Fruit fly (Drosophila melanogaster) whole organism, embryonic: Measurements from ENCODE around the gene CG6231.

Experiments used
- Antp ChIP-seq: fragments of 200-800 bp; sonication (Bioruptor generic); optimal IDR thresholded peaks from 3 replicates; lab custom pipeline; 2016; ENCODE audit warnings: missing biosample characterization, missing genetic modification characterization
- Awh ChIP-seq: fragments of 200-800 bp; sonication (Bioruptor generic); IDR thresholded peaks from 2 replicates; pipeline ENCODE4, ENCODE4 v1.3.6; 2022; ENCODE audit warnings: missing biosample characterization, missing genetic modification characterization
- CG10979 ChIP-seq: fragments of 200-800 bp; sonication (Bioruptor generic); optimal IDR thresholded peaks from 2 replicates; lab custom pipeline; 2018; ENCODE audit warnings: missing biosample characterization, mild to moderate bottlenecking, missing genetic modification characterization, moderate library complexity
- CG12219 ChIP-seq: fragments of 200-800 bp; sonication (Bioruptor generic); optimal IDR thresholded peaks from 3 replicates; lab custom pipeline; 2018; ENCODE audit warnings: missing biosample characterization, mild to moderate bottlenecking, missing genetic modification characterization
- CG1529 ChIP-seq: fragments of 200-800 bp; sonication (Bioruptor generic); optimal IDR thresholded peaks from 3 replicates; lab custom pipeline; 2018; ENCODE audit warnings: missing biosample characterization, missing genetic modification characterization
- CG1603 ChIP-seq: fragments of 200-800 bp; sonication (Bioruptor generic); optimal IDR thresholded peaks from 2 replicates; lab custom pipeline; 2019; ENCODE audit warnings: missing biosample characterization, mild to moderate bottlenecking, missing genetic modification characterization, moderate library complexity
- CG18599 ChIP-seq: fragments of 200-800 bp; sonication (Bioruptor generic); optimal IDR thresholded peaks from 3 replicates; lab custom pipeline; 2017; ENCODE audit warnings: missing biosample characterization, missing genetic modification characterization, mild to moderate bottlenecking, moderate library complexity, missing genetic modification reagents
- CG34422 ChIP-seq: fragments of 200-800 bp; sonication (Bioruptor generic); IDR thresholded peaks from 3 replicates; pipeline ENCODE4 v1.3.6; 2022; ENCODE audit warnings: missing biosample characterization, missing genetic modification characterization
- CG6813 ChIP-seq: fragments of 200-800 bp; sonication (Bioruptor generic); optimal IDR thresholded peaks from 2 replicates; lab custom pipeline; 2017; ENCODE audit warnings: missing biosample characterization, missing genetic modification characterization, mild to moderate bottlenecking, moderate library complexity, missing genetic modification reagents
- CG7556 ChIP-seq: fragments of 200-800 bp; sonication (Bioruptor generic); optimal IDR thresholded peaks from 2 replicates; lab custom pipeline; 2017; ENCODE audit warnings: missing biosample characterization, mild to moderate bottlenecking, missing genetic modification characterization
- CG7928 ChIP-seq: fragments of 200-800 bp; sonication (Bioruptor generic); optimal IDR thresholded peaks from 2 replicates; lab custom pipeline; 2017; ENCODE audit warnings: missing biosample characterization, mild to moderate bottlenecking, missing genetic modification characterization
- CG7963 ChIP-seq: fragments of 200-800 bp; sonication (Bioruptor generic); IDR thresholded peaks from 3 replicates; pipeline ENCODE4 v1.3.6; 2022; ENCODE audit warnings: missing biosample characterization, missing genetic modification characterization; ENCODE audit not compliant: partially characterized antibody
- CHES-1-like ChIP-seq: fragments of 200-800 bp; sonication (Bioruptor generic); optimal IDR thresholded peaks from 2 replicates; lab custom pipeline; 2016; ENCODE audit warnings: missing biosample characterization, missing genetic modification characterization
- D19B ChIP-seq: fragments of 200-800 bp; sonication (Bioruptor generic); optimal IDR thresholded peaks from 2 replicates; lab custom pipeline; 2017; ENCODE audit warnings: missing biosample characterization, mild to moderate bottlenecking, missing genetic modification characterization
- Eip74EF ChIP-seq, 2 experiments: fragments of 200-800 bp in 1 of 2; fragments of >200 bp in 1 of 2; sonication (Bioruptor generic) in 1 of 2; optimal IDR thresholded peaks; 2 replicates each; lab custom pipeline; 2017 to 2019; ENCODE audit warnings: missing biosample characterization in 2 of 2, missing genetic modification characterization in 2 of 2, mild to moderate bottlenecking in 1 of 2, moderate library complexity in 1 of 2
- Elba2 ChIP-seq: fragments of 200-800 bp; sonication (Bioruptor generic); optimal IDR thresholded peaks from 3 replicates; lab custom pipeline; 2016; ENCODE audit warnings: missing biosample characterization, missing genetic modification characterization
- HLHmδ ChIP-seq: fragments of 200-800 bp; sonication (Bioruptor generic); optimal IDR thresholded peaks from 2 replicates; lab custom pipeline; 2018; ENCODE audit warnings: missing biosample characterization, mild to moderate bottlenecking, missing genetic modification characterization, moderate library complexity
- Hr51 ChIP-seq, 2 experiments: fragments of 200-800 bp; sonication (Bioruptor generic); optimal IDR thresholded peaks; 2 replicates in 1 of 2; 3 replicates in 1 of 2; lab custom pipeline; 2016 to 2018; ENCODE audit warnings: missing biosample characterization in 2 of 2, missing genetic modification characterization in 2 of 2, mild to moderate bottlenecking in 1 of 2, moderate library complexity in 1 of 2
- Neu2 ChIP-seq: fragments of 200-800 bp; sonication (Bioruptor generic); optimal IDR thresholded peaks from 3 replicates; lab custom pipeline; 2016; ENCODE audit warnings: missing biosample characterization, missing genetic modification characterization, borderline replicate concordance
- Nf-YA ChIP-seq: fragments of 200-800 bp; sonication (Bioruptor generic); IDR thresholded peaks from 2 replicates; pipeline ENCODE4 v1.3.6; 2022; ENCODE audit warnings: missing biosample characterization, missing genetic modification characterization
- NfI ChIP-seq: fragments of 200-800 bp; sonication (Bioruptor generic); optimal IDR thresholded peaks from 3 replicates; lab custom pipeline; 2018; ENCODE audit warnings: missing biosample characterization, mild to moderate bottlenecking, missing genetic modification characterization, moderate library complexity
- Oaz ChIP-seq: fragments of 200-800 bp; sonication (Bioruptor generic); IDR thresholded peaks from 2 replicates; pipeline ENCODE4 v1.3.6; 2022; ENCODE audit warnings: missing biosample characterization, missing genetic modification characterization
- Pdp1 ChIP-seq, 2 experiments: fragments of 200-800 bp; sonication (Bioruptor generic); optimal IDR thresholded peaks; 3 replicates each; lab custom pipeline; 2016; ENCODE audit warnings: missing biosample characterization in 2 of 2, missing genetic modification characterization in 2 of 2, mild to moderate bottlenecking in 1 of 2, moderate library complexity in 1 of 2
- Ravus ChIP-seq: fragments of 200-800 bp; sonication (Bioruptor generic); IDR thresholded peaks from 2 replicates; pipeline ENCODE4 v1.3.6; 2022; ENCODE audit warnings: missing biosample characterization, missing genetic modification characterization
- Side ChIP-seq: fragments of 200-800 bp; sonication (Bioruptor generic); optimal IDR thresholded peaks from 2 replicates; lab custom pipeline; 2016; ENCODE audit warnings: missing biosample characterization, missing genetic modification characterization
- Stat92E ChIP-seq, 3 experiments: fragments of >200 bp in 2 of 3; fragments of 200-800 bp in 1 of 3; sonication (Bioruptor generic) in 1 of 3; optimal IDR thresholded peaks; 2 replicates each; lab custom pipeline; 2017 to 2019; ENCODE audit warnings: missing biosample characterization in 3 of 3, missing genetic modification characterization in 3 of 3, mild to moderate bottlenecking in 1 of 3, moderate library complexity in 1 of 3
- abd-A ChIP-seq: fragments of 200-800 bp; sonication (Bioruptor generic); optimal IDR thresholded peaks from 3 replicates; lab custom pipeline; 2019; ENCODE audit warnings: missing biosample characterization, mild to moderate bottlenecking, missing genetic modification characterization, moderate library complexity
- ase ChIP-seq: fragments of 200-800 bp; sonication (Bioruptor generic); IDR thresholded peaks from 3 replicates; pipeline ENCODE4 v1.3.6; 2022; ENCODE audit warnings: missing biosample characterization, missing genetic modification characterization
- ash1 ChIP-seq: fragments of 200-800 bp; sonication (Bioruptor generic); optimal IDR thresholded peaks from 2 replicates; lab custom pipeline; 2018; ENCODE audit warnings: missing biosample characterization, mild to moderate bottlenecking, missing genetic modification characterization
- bowl ChIP-seq: fragments of 200-800 bp; sonication (Bioruptor generic); IDR thresholded peaks from 2 replicates; pipeline ENCODE4 v1.3.6; 2022; ENCODE audit warnings: missing biosample characterization, missing genetic modification characterization
- crp ChIP-seq, 2 experiments: fragments of 200-800 bp; sonication (Bioruptor generic); optimal IDR thresholded peaks; 2 replicates in 1 of 2; 3 replicates in 1 of 2; lab custom pipeline; 2017; ENCODE audit warnings: missing biosample characterization in 2 of 2, missing genetic modification characterization in 2 of 2, mild to moderate bottlenecking in 1 of 2, moderate library complexity in 1 of 2
- dm ChIP-seq: fragments of 200-800 bp; sonication (Bioruptor generic); optimal IDR thresholded peaks from 3 replicates; lab custom pipeline; 2016; ENCODE audit warnings: missing biosample characterization, missing genetic modification characterization
- grn ChIP-seq: fragments of 200-800 bp; sonication (Bioruptor generic); optimal IDR thresholded peaks from 3 replicates; lab custom pipeline; 2017; ENCODE audit warnings: missing biosample characterization, missing genetic modification characterization
- her ChIP-seq: fragments of 200-800 bp; sonication (Bioruptor generic); optimal IDR thresholded peaks from 2 replicates; lab custom pipeline; 2016; ENCODE audit warnings: missing biosample characterization, missing genetic modification characterization
- jumu ChIP-seq: fragments of 200-800 bp; sonication (Bioruptor generic); optimal IDR thresholded peaks from 3 replicates; lab custom pipeline; 2016; ENCODE audit warnings: missing biosample characterization, missing genetic modification characterization
- knrl ChIP-seq: fragments of 200-800 bp; sonication (Bioruptor generic); IDR thresholded peaks from 3 replicates; pipeline ENCODE4 v1.3.6; 2022; ENCODE audit warnings: missing biosample characterization, missing genetic modification characterization; ENCODE audit not compliant: partially characterized antibody
- lab ChIP-seq: fragments of 200-800 bp; sonication (Bioruptor generic); optimal IDR thresholded peaks from 3 replicates; lab custom pipeline; 2017; ENCODE audit warnings: missing biosample characterization, missing genetic modification characterization, mild to moderate bottlenecking, moderate library complexity, missing genetic modification reagents
- lilli ChIP-seq: fragments of 200-800 bp; sonication (Bioruptor generic); optimal IDR thresholded peaks from 3 replicates; lab custom pipeline; 2016; ENCODE audit warnings: missing biosample characterization, missing genetic modification characterization
- lov ChIP-seq, 2 experiments: fragments of 200-800 bp in 1 of 2; fragments of >200 bp in 1 of 2; sonication (Bioruptor generic) in 1 of 2; IDR thresholded peaks in 1 of 2; optimal IDR thresholded peaks in 1 of 2; 2 replicates in 1 of 2; 3 replicates in 1 of 2; pipeline versions ENCODE4 v1.3.6 to Lab custom; 2017 to 2022; ENCODE audit warnings: missing biosample characterization in 1 of 2, missing genetic modification characterization in 1 of 2
- nerfin-1 ChIP-seq: fragments of 200-800 bp; sonication (Bioruptor generic); optimal IDR thresholded peaks from 3 replicates; lab custom pipeline; 2019; ENCODE audit warnings: missing biosample characterization, mild to moderate bottlenecking, missing genetic modification characterization, moderate library complexity
- otp ChIP-seq: fragments of 200-800 bp; sonication (Bioruptor generic); IDR thresholded peaks from 3 replicates; pipeline ENCODE4, ENCODE4 v1.3.6; 2022; ENCODE audit warnings: missing biosample characterization, missing genetic modification characterization
- pb ChIP-seq: fragments of 200-800 bp; sonication (Bioruptor generic); optimal IDR thresholded peaks from 3 replicates; lab custom pipeline; 2016; ENCODE audit warnings: missing biosample characterization, missing genetic modification characterization
- pita ChIP-seq: fragments of 200-800 bp; sonication (Bioruptor generic); optimal IDR thresholded peaks from 2 replicates; lab custom pipeline; 2017; ENCODE audit warnings: missing biosample characterization, mild to moderate bottlenecking, missing genetic modification characterization
- psq ChIP-seq: fragments of 200-800 bp; sonication (Bioruptor generic); optimal IDR thresholded peaks from 2 replicates; lab custom pipeline; 2017; ENCODE audit warnings: missing biosample characterization, missing genetic modification characterization
- row ChIP-seq: fragments of 200-800 bp; sonication (Bioruptor generic); IDR thresholded peaks from 3 replicates; pipeline ENCODE4 v1.3.6; 2022; ENCODE audit warnings: missing biosample characterization, missing genetic modification characterization
- ssp ChIP-seq: fragments of 200-800 bp; sonication (Bioruptor generic); IDR thresholded peaks from 2 replicates; pipeline ENCODE4 v1.3.6; 2022; ENCODE audit warnings: missing biosample characterization, missing genetic modification characterization
- vnd ChIP-seq: fragments of 200-800 bp; sonication (Bioruptor generic); IDR thresholded peaks from 3 replicates; pipeline ENCODE4 v1.3.6; 2022; ENCODE audit warnings: missing biosample characterization, missing genetic modification characterization; ENCODE audit not compliant: partially characterized antibody
- zen2 ChIP-seq: fragments of 200-800 bp; sonication (Bioruptor generic); IDR thresholded peaks from 3 replicates; pipeline ENCODE4 v1.3.6; 2022; ENCODE audit warnings: missing biosample characterization, missing genetic modification characterization; ENCODE audit not compliant: partially characterized antibody

The CG6231 gene

DNA sequence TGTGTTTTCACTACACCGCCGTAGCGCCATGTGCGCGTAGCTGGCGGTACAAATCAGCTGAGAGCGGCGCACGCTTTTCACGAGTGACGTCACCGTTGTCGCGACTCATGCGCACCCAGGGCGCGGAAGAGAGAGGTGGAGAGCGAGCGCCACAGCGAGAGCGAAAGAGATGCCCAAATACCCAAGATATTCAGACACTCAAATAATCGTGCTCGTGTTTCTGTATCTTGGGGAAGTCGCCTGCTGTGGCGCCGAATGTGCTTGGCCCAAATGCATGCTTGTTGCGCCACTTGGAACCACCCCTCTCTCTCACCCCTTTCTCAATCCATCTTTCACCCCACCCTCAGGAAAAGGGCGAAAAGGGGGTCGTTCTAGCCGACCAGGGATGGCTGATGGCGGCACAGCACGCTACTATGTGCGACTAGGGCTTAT lies at the start of gene CG6231 (continued):
- no peak for TF ChIP-seq her (GFP tag; lab: Kevin White, UChicago)
- no peak for TF ChIP-seq otp (GFP tag; lab: Robert Waterston, UW)
- peak; percentile 73 for TF ChIP-seq zen2
- no peak for TF ChIP-seq NfI (GFP tag; lab: Kevin White, UChicago)
- no peak for TF ChIP-seq psq (GFP tag; lab: Kevin White, UChicago)
- TF ChIP-seq CG1603 (tag; lab: Kevin White, UChicago): no peak
- TF ChIP-seq ase (GFP tag; lab: Robert Waterston, UW): no peak
- no peak for TF ChIP-seq ssp (GFP tag; lab: Robert Waterston, UW)
- TF ChIP-seq CG6813 (GFP tag; lab: Kevin White, UChicago): no peak
- TF ChIP-seq abd-A (tag; lab: Kevin White, UChicago): peak; percentile 62
- no peak for TF ChIP-seq CG12219 (GFP tag; lab: Kevin White, UChicago)
- no peak for TF ChIP-seq bowl (GFP tag; lab: Robert Waterston, UW)
- no peak for TF ChIP-seq Ravus (GFP tag; lab: Robert Waterston, UW)
- TF ChIP-seq Oaz (GFP tag; lab: Robert Waterston, UW): no peak
- TF ChIP-seq row (GFP tag; lab: Robert Waterston, UW): peak; percentile 33; the same call in 1 of the 3 replicates
- TF ChIP-seq CG7928 (GFP tag; lab: Kevin White, UChicago): peak; percentile 75
- no peak for TF ChIP-seq grn (GFP tag; lab: Kevin White, UChicago)
- TF ChIP-seq CHES-1-like (GFP tag; lab: Kevin White, UChicago): no peak
- no peak for TF ChIP-seq lilli (GFP tag; lab: Kevin White, UChicago)
- TF ChIP-seq D19B (GFP tag; lab: Kevin White, UChicago): no peak
- no peak for TF ChIP-seq pita (GFP tag; lab: Kevin White, UChicago)
- TF ChIP-seq CG7963 (GFP tag; lab: Robert Waterston, UW): 0 out of 3 replicates have a peak, but pooled peaks have one; percentile 18
- no peak for TF ChIP-seq CG7556 (GFP tag; lab: Kevin White, UChicago)
- no peak for TF ChIP-seq vnd (GFP tag; lab: Robert Waterston, UW)
- peak; percentile 8 for TF ChIP-seq Antp (GFP tag; lab: Kevin White, UChicago)
- TF ChIP-seq CG10979 (tag; lab: Kevin White, UChicago): no peak
- no peak for TF ChIP-seq Neu2
- no peak for TF ChIP-seq nerfin-1 (tag; lab: Kevin White, UChicago)
- TF ChIP-seq HLHmδ (GFP tag; lab: Kevin White, UChicago): peak; percentile 9
- TF ChIP-seq Stat92E (GFP tag; optimal IDR thresholded peaks at IDR 0.05; lab: Kevin White, UChicago): no peak
- TF ChIP-seq lab (GFP tag; lab: Kevin White, UChicago): peak; percentile 5
- no peak for TF ChIP-seq Elba2 (GFP tag; lab: Kevin White, UChicago)
- TF ChIP-seq CG18599 (GFP tag; lab: Kevin White, UChicago): peak; percentile 25
- peak in 1 of 2 experiments; percentile 5 for TF ChIP-seq Eip74EF (GFP tag; optimal IDR thresholded peaks at IDR 0.05; lab: Kevin White, UChicago)
- TF ChIP-seq Awh (GFP tag; lab: Robert Waterston, UW): no peak
- TF ChIP-seq jumu (GFP tag; lab: Kevin White, UChicago): no peak
- no peak for TF ChIP-seq Side (GFP tag; lab: Kevin White, UChicago)
- peak in 1 of 2 experiments; percentile 43 for TF ChIP-seq Pdp1 (GFP tag; optimal IDR thresholded peaks at IDR 0.05; lab: Kevin White, UChicago)
- no peak for TF ChIP-seq ash1 (GFP tag; lab: Kevin White, UChicago)
- TF ChIP-seq Nf-YA (GFP tag; lab: Robert Waterston, UW): no peak; the same call in 1 of the 2 replicates
- TF ChIP-seq crp (GFP tag; optimal IDR thresholded peaks at IDR 0.05; lab: Kevin White, UChicago): peak in 1 of 2 experiments; percentile 75
- TF ChIP-seq CG34422: peak; percentile 63; the same call in 1 of the 3 replicates
- TF ChIP-seq pb (GFP tag; lab: Kevin White, UChicago): no peak
- TF ChIP-seq Hr51 (GFP tag; optimal IDR thresholded peaks at IDR 0.05; lab: Kevin White, UChicago): no peak
- TF ChIP-seq CG1529: no peak
- no peak for TF ChIP-seq lov (optimal IDR thresholded peaks at IDR 0.05; lab: Kevin White, UChicago)
- no peak for TF ChIP-seq lov (GFP tag; IDR thresholded peaks at IDR 0.05; lab: Robert Waterston, UW)
- no peak for TF ChIP-seq knrl (GFP tag; lab: Robert Waterston, UW)
- peak; percentile 59 for TF ChIP-seq dm (GFP tag; lab: Kevin White, UChicago)
